Worm (Caenorhabditis elegans): ENCODE results near the gene gbh-2.

DNA sequence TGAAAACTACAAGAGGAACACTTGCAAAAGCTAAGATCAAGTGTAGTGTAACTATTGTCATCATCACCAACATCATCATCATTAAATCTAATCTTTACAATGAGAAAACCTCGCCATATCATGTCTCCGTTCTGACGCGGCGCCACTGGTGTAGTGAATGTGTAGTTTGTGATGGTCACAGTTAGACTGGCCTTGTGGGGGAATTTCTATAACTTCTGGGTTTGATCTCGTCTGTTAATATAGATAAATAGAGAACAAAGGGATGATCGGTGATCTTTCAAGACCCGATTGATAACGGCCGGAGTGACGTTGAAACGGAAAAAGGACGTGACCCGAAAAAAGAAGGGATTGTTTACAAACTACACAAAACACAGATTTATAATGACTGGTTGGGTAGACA lies 44.9 kb upstream of the gbh-2 start:
- TF ChIP-seq blmp-1 (tag; optimal IDR thresholded peaks at IDR 0.05) = no peak
- no peak for TF ChIP-seq unc-39 (tag; optimal IDR thresholded peaks at IDR 0.05)
- TF ChIP-seq ztf-11 (tag; optimal IDR thresholded peaks at IDR 0.05) = no peak
- no peak for TF ChIP-seq lsy-2 (tag; optimal IDR thresholded peaks at IDR 0.05)
- TF ChIP-seq snpc-4 (tag; optimal IDR thresholded peaks at IDR 0.05) = no peak
- no peak for TF ChIP-seq elt-3 (tag; optimal IDR thresholded peaks at IDR 0.05)
- no peak for TF ChIP-seq ceh-39 (tag; optimal IDR thresholded peaks at IDR 0.05)
- no peak for TF ChIP-seq nhr-237 (tag; optimal IDR thresholded peaks at IDR 0.05)
- no peak for TF ChIP-seq unc-62 (GFP tag; optimal IDR thresholded peaks at IDR 0.05)
- no peak for TF ChIP-seq pha-4 (tag; optimal IDR thresholded peaks at IDR 0.05)
- TF ChIP-seq elt-1 (tag; optimal IDR thresholded peaks at IDR 0.05; ENCODE audit: borderline replicate concordance, insufficient read depth) = no peak
